Worm (Caenorhabditis elegans) whole organism, L2 larva: ENCODE results near the gene ZK507.1.

Experiments
- C34F6.9 ChIP-seq: fragments of 150-350 bp; optimal IDR thresholded peaks from 2 replicates; lab custom pipeline; 2014; ENCODE audit warnings: missing biosample characterization, missing genetic modification characterization
- R02D3.7 ChIP-seq: fragments of 150-350 bp; optimal IDR thresholded peaks from 2 replicates; lab custom pipeline; 2014; ENCODE audit warnings: missing biosample characterization, missing genetic modification characterization
- aly-2 ChIP-seq: fragments of 150-350 bp; optimal IDR thresholded peaks from 2 replicates; lab custom pipeline; 2014; ENCODE audit warnings: missing biosample characterization, missing genetic modification characterization
- ama-1 ChIP-seq: fragments of 150-350 bp; optimal IDR thresholded peaks from 2 replicates; lab custom pipeline; 2018; ENCODE audit warnings: inconsistent platforms
- ceh-82 ChIP-seq: fragments of 150-350 bp; optimal IDR thresholded peaks from 2 replicates; lab custom pipeline; 2014; ENCODE audit warnings: missing biosample characterization, missing genetic modification characterization
- crh-2 ChIP-seq: sonication (generic microtip); optimal IDR thresholded peaks from 2 replicates; lab custom pipeline; 2017; ENCODE audit warnings: missing biosample characterization, missing genetic modification characterization
- dmd-4 ChIP-seq: sonication (generic microtip); optimal IDR thresholded peaks from 2 replicates; lab custom pipeline; 2017; ENCODE audit warnings: missing biosample characterization, missing genetic modification characterization
- egl-27 ChIP-seq: sonication (generic microtip); optimal IDR thresholded peaks from 3 replicates; lab custom pipeline; 2017; ENCODE audit warnings: missing biosample characterization, missing genetic modification reagents, missing genetic modification characterization
- elt-1 ChIP-seq: fragments of 150-350 bp; optimal IDR thresholded peaks from 2 replicates; lab custom pipeline; 2014; ENCODE audit warnings: missing biosample characterization, missing genetic modification characterization
- elt-3 ChIP-seq: sonication (generic microtip); optimal IDR thresholded peaks from 2 replicates; lab custom pipeline; 2017; ENCODE audit warnings: missing biosample characterization, missing genetic modification characterization
- fos-1 ChIP-seq: fragments of 150-350 bp; optimal IDR thresholded peaks from 2 replicates; lab custom pipeline; 2014; ENCODE audit warnings: missing biosample characterization, missing genetic modification characterization
- gmeb-1 ChIP-seq: fragments of 150-350 bp; optimal IDR thresholded peaks from 2 replicates; lab custom pipeline; 2014; ENCODE audit warnings: missing biosample characterization, missing genetic modification characterization
- lin-13 ChIP-seq: fragments of 150-350 bp; optimal IDR thresholded peaks from 2 replicates; lab custom pipeline; 2014; ENCODE audit warnings: missing biosample characterization, missing genetic modification reagents, missing genetic modification characterization
- lin-39 ChIP-seq: fragments of 150-350 bp; optimal IDR thresholded peaks from 2 replicates; lab custom pipeline; 2014; ENCODE audit warnings: missing biosample characterization, missing genetic modification reagents, missing genetic modification characterization
- lsy-2 ChIP-seq, 2 experiments: fragments of 150-350 bp in 1 of 2; sonication (generic microtip) in 1 of 2; optimal IDR thresholded peaks; 2 replicates each; lab custom pipeline; 2014 to 2017; ENCODE audit warnings: missing biosample characterization in 2 of 2, missing genetic modification characterization in 2 of 2
- mbf-1 ChIP-seq: sonication (generic microtip); optimal IDR thresholded peaks from 2 replicates; lab custom pipeline; 2017; ENCODE audit warnings: missing biosample characterization, missing genetic modification characterization
- nhr-10 ChIP-seq: sonication (generic microtip); optimal IDR thresholded peaks from 2 replicates; lab custom pipeline; 2017; ENCODE audit warnings: missing biosample characterization, missing genetic modification characterization
- nhr-11 ChIP-seq: fragments of 150-350 bp; optimal IDR thresholded peaks from 2 replicates; lab custom pipeline; 2014; ENCODE audit warnings: missing biosample characterization, missing genetic modification characterization
- nhr-12 ChIP-seq: fragments of 150-350 bp; optimal IDR thresholded peaks from 2 replicates; lab custom pipeline; 2014; ENCODE audit warnings: missing biosample characterization, missing genetic modification characterization
- nhr-21 ChIP-seq: fragments of 150-350 bp; optimal IDR thresholded peaks from 2 replicates; lab custom pipeline; 2014; ENCODE audit warnings: missing biosample characterization, missing genetic modification characterization
- nhr-237 ChIP-seq: fragments of 150-350 bp; optimal IDR thresholded peaks from 2 replicates; lab custom pipeline; 2014; ENCODE audit warnings: missing biosample characterization, missing genetic modification characterization
- nhr-6 ChIP-seq: fragments of 150-350 bp; optimal IDR thresholded peaks from 2 replicates; lab custom pipeline; 2014; ENCODE audit warnings: missing biosample characterization, missing genetic modification characterization
- peb-1 ChIP-seq: fragments of 150-350 bp; optimal IDR thresholded peaks from 2 replicates; lab custom pipeline; 2014; ENCODE audit warnings: missing biosample characterization, missing genetic modification characterization
- sem-4 ChIP-seq: fragments of 150-350 bp; optimal IDR thresholded peaks from 2 replicates; lab custom pipeline; 2014; ENCODE audit warnings: missing biosample characterization, missing genetic modification reagents, missing genetic modification characterization
- skn-1 ChIP-seq: sonication (generic microtip); optimal IDR thresholded peaks from 2 replicates; lab custom pipeline; 2017; ENCODE audit warnings: missing biosample characterization, missing genetic modification characterization
- sma-9 ChIP-seq, 2 experiments: fragments of 150-350 bp in 1 of 2; sonication (generic microtip) in 1 of 2; optimal IDR thresholded peaks; 2 replicates each; lab custom pipeline; 2014 to 2016; ENCODE audit warnings: missing genetic modification characterization in 2 of 2, mild to moderate bottlenecking in 1 of 2, missing biosample characterization in 1 of 2, missing compliant biosample characterization in 1 of 2, missing genetic modification reagents in 1 of 2, moderate library complexity in 1 of 2
- snpc-4 ChIP-seq: fragments of 150-350 bp; optimal IDR thresholded peaks from 2 replicates; lab custom pipeline; 2014; ENCODE audit warnings: missing biosample characterization, missing genetic modification characterization
- unc-39 ChIP-seq: fragments of 150-350 bp; optimal IDR thresholded peaks from 2 replicates; lab custom pipeline; 2014; ENCODE audit warnings: missing biosample characterization, missing genetic modification characterization
- unc-55 ChIP-seq: fragments of 150-350 bp; sonication (generic microtip); optimal IDR thresholded peaks from 3 replicates; lab custom pipeline; 2014; ENCODE audit warnings: missing biosample characterization, missing genetic modification reagents, missing genetic modification characterization
- unc-62 ChIP-seq: fragments of 150-350 bp; optimal IDR thresholded peaks from 2 replicates; lab custom pipeline; 2014; ENCODE audit warnings: missing biosample characterization, missing genetic modification reagents, missing genetic modification characterization
- zag-1 ChIP-seq: fragments of 150-350 bp; optimal IDR thresholded peaks from 2 replicates; lab custom pipeline; 2014; ENCODE audit warnings: missing biosample characterization, missing genetic modification characterization
- ztf-11 ChIP-seq: sonication (generic microtip); optimal IDR thresholded peaks from 2 replicates; lab custom pipeline; 2017; ENCODE audit warnings: missing biosample characterization, missing genetic modification characterization

ZK507.1 gene

DNA sequence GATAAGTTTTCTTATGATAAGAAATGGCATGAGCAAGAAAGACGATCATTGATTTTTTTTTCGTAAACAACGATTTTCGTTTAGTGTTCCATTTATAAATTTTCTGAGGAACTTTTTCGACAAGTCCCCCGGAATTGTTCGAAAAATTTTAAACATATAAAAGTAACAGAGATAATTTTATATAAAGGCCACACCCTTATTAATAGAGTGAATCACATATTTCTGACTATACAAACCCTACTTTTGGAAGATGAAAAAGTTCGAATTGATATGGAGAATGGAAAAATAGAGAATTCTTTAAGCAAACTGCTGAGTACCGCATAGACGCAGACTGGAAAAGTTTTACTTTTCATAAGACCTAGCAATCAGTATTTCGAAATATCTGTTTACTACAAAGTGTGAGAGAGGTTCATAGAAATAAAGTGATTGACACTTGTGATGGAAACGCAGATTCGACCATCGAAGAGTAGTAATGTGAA is 50.0 kb downstream of the ZK507.1 start (continued):
- TF ChIP-seq dmd-4 (tag; lab: Kevin White, UChicago) (no peak), C34F6.9 (tag; lab: Kevin White, UChicago) (peak; percentile 95), lin-13 (peak; percentile 85), sma-9 (GFP tag; optimal IDR thresholded peaks at IDR 0.05; lab: Kevin White, UChicago) (peak; percentile 65), sma-9 (tag; optimal IDR thresholded peaks at IDR 0.05; lab: Kevin White, UChicago) (no peak), egl-27 (no peak), unc-55 (GFP tag; lab: Kevin White, UChicago) (peak; percentile 60), snpc-4 (tag; lab: Kevin White, UChicago) (peak; percentile 43), nhr-21 (tag; lab: Kevin White, UChicago) (peak; percentile 57), nhr-10 (tag; lab: Kevin White, UChicago) (peak; percentile 13), nhr-6 (tag; lab: Kevin White, UChicago) (peak; percentile 68), mbf-1 (tag; lab: Kevin White, UChicago) (no peak), ama-1 (lab: Kevin White, UChicago) (peak; percentile 99), gmeb-1 (tag; lab: Kevin White, UChicago) (peak; percentile 71), nhr-12 (peak; percentile 58), elt-1 (tag; lab: Kevin White, UChicago) (no peak), sem-4 (peak; percentile 80), nhr-237 (no peak), ztf-11 (tag; lab: Kevin White, UChicago) (no peak)

DNA sequence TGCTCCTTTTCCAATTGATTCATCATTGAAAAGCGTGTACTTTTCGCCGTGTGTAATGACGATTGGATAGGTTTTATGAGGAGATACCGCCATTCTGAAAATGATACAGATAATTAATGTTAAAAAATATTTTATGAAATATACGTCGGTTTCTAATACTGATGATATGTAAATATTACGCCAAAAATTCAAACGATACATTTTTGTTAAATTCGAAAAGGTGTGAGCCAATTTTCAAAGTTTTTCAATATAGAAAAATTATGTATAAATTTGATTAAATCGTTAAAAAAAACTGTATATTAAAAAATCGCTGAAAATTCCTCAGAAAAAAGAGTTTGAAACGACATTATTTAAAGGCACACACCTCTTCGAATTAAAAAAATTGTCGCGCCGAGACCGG is 50.5 kb downstream of the ZK507.1 start, which contains the start of gene ikke-1:
ikke-1 (minus strand) TSS at position 101 of the 400 bp plus-strand sequence.
- TF ChIP-seq zag-1 (tag; lab: Kevin White, UChicago) (no peak), unc-39 (no peak), unc-62 (no peak), peb-1 (no peak), crh-2 (no peak), ceh-82 (no peak), nhr-11 (no peak), aly-2 (tag; lab: Kevin White, UChicago) (no peak), elt-3 (tag; lab: Kevin White, UChicago) (no peak), sma-9 (GFP tag; optimal IDR thresholded peaks at IDR 0.05; lab: Kevin White, UChicago) (no peak), sma-9 (tag; optimal IDR thresholded peaks at IDR 0.05; lab: Kevin White, UChicago) (no peak), lin-39 (no peak), gmeb-1 (tag; lab: Kevin White, UChicago) (no peak), skn-1 (tag; lab: Kevin White, UChicago) (no peak), elt-1 (tag; lab: Kevin White, UChicago) (no peak), fos-1 (no peak), R02D3.7 (tag; lab: Kevin White, UChicago) (no peak), lsy-2 (tag; optimal IDR thresholded peaks at IDR 0.05; lab: Kevin White, UChicago) (no peak)
